Fruit fly (Drosophila melanogaster) whole organism, prepupa: ENCODE results near the gene CG17930.

Experiments
- Blimp-1 ChIP-seq: fragments of 200-800 bp; sonication (Bioruptor generic); optimal IDR thresholded peaks from 3 replicates; lab custom pipeline; 2017; ENCODE audit warnings: missing biosample characterization, missing genetic modification characterization, mild to moderate bottlenecking, moderate library complexity, missing genetic modification reagents
- CG10669 ChIP-seq: fragments of 200-800 bp; sonication (Bioruptor generic); optimal IDR thresholded peaks from 3 replicates; lab custom pipeline; 2018; ENCODE audit warnings: missing biosample characterization, mild to moderate bottlenecking, missing genetic modification characterization, moderate library complexity
- CG1621 ChIP-seq: fragments of 200-800 bp; sonication (Bioruptor generic); optimal IDR thresholded peaks from 3 replicates; lab custom pipeline; 2018; ENCODE audit warnings: missing biosample characterization, mild to moderate bottlenecking, missing genetic modification characterization
- CG6792 ChIP-seq: fragments of 200-800 bp; sonication (Bioruptor generic); optimal IDR thresholded peaks from 3 replicates; lab custom pipeline; 2016; ENCODE audit warnings: missing biosample characterization, missing genetic modification characterization
- Gug ChIP-seq: fragments of 200-800 bp; sonication (Bioruptor generic); IDR thresholded peaks from 2 replicates; pipeline ENCODE4 v1.3.6; 2022; ENCODE audit warnings: missing biosample characterization, missing genetic modification characterization
- Hr39 ChIP-seq: fragments of 200-800 bp; sonication (Bioruptor generic); optimal IDR thresholded peaks from 2 replicates; lab custom pipeline; 2016; ENCODE audit warnings: missing biosample characterization, missing genetic modification characterization
- Sox14 ChIP-seq: fragments of 200-800 bp; sonication (Bioruptor generic); optimal IDR thresholded peaks from 3 replicates; lab custom pipeline; 2016; ENCODE audit warnings: missing biosample characterization, missing genetic modification characterization
- eg ChIP-seq: fragments of 200-800 bp; sonication (Bioruptor generic); IDR thresholded peaks from 3 replicates; pipeline ENCODE4 v1.3.6; 2022; ENCODE audit warnings: missing biosample characterization, missing genetic modification characterization
- esn ChIP-seq: fragments of 200-800 bp; sonication (Bioruptor generic); optimal IDR thresholded peaks from 2 replicates; lab custom pipeline; 2016; ENCODE audit warnings: missing biosample characterization, mild to moderate bottlenecking, missing genetic modification characterization, moderate library complexity
- pdm3 ChIP-seq: fragments of 200-800 bp; sonication (Bioruptor generic); optimal IDR thresholded peaks from 3 replicates; lab custom pipeline; 2016; ENCODE audit warnings: missing biosample characterization, missing genetic modification characterization
- salr ChIP-seq, 2 experiments: fragments of 200-800 bp; sonication (Bioruptor generic); optimal IDR thresholded peaks; 3 replicates each; lab custom pipeline; 2016 to 2018; ENCODE audit warnings: missing biosample characterization in 2 of 2, missing genetic modification characterization in 2 of 2, mild to moderate bottlenecking in 1 of 2
- ss ChIP-seq, 2 experiments: fragments of 200-800 bp; sonication (Bioruptor generic); optimal IDR thresholded peaks; 2 replicates in 1 of 2; 3 replicates in 1 of 2; lab custom pipeline; 2017 to 2018; ENCODE audit warnings: mild to moderate bottlenecking in 2 of 2, missing biosample characterization in 2 of 2, missing genetic modification characterization in 2 of 2, moderate library complexity in 1 of 2

DNA sequence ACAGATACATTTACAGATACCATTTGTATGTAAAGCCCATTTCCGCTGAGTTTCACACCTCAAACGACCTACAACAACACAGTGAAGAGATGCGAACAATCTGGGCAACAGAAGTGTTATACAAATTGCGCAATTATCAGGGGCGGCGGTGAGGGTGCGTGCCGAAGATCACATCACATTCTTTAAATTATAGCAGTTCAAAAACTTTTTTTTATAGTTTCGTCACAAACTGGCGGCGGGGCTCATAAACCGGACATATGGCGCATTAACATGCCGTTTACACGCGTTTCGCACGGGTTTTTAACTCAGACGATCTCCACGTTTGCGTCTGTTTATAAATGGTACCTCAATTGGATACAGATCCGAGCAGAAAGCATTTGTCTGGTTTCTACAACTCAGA is 25.5 kb downstream of the CG17930 start:
- TF ChIP-seq Hr39 (GFP tag; lab: Kevin White, UChicago), result no peak
- peak; percentile 0 for TF ChIP-seq CG1621 (tag; lab: Kevin White, UChicago)
- TF ChIP-seq CG10669 (GFP tag; lab: Kevin White, UChicago), result no peak
- no peak for TF ChIP-seq CG6792 (GFP tag; lab: Kevin White, UChicago)
- no peak for TF ChIP-seq esn (GFP tag; lab: Kevin White, UChicago)
- no peak for TF ChIP-seq salr (GFP tag; optimal IDR thresholded peaks at IDR 0.05; lab: Kevin White, UChicago)
- no peak for TF ChIP-seq ss (GFP tag; optimal IDR thresholded peaks at IDR 0.05; lab: Kevin White, UChicago)
- TF ChIP-seq Blimp-1, result no peak
- no peak for TF ChIP-seq Gug (GFP tag; lab: Robert Waterston, UW)
- TF ChIP-seq eg (GFP tag; lab: Robert Waterston, UW), result no peak
- TF ChIP-seq pdm3, result no peak
- TF ChIP-seq Sox14 (GFP tag; lab: Kevin White, UChicago), result no peak
